Worm (Caenorhabditis elegans): Measurements from ENCODE around the gene dnj-2.

Gene dnj-2

DNA sequence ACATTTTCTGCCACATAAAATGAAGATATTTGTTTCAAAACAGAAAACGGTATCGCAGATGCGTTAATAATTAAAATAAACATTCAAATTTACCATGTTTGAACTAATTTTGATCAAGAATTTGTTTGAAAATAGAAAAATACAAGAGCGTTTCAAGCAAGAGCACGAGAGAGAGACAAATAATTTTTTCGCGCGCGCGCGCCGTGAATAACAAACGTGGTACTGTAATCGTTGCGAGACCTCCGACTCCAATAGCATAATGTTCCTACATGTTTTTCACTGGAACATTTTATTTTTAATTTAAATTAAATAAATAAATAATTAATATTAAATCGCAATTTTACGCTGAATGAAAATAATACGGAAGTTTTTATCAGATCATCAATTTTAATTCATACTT is 23.2 kb upstream of the dnj-2 start, which contains the start of gene F54E12.2:
Gene F54E12.2, minus strand, starts transcription at position 164 of the 400 bp plus-strand sequence.
- TF ChIP-seq hlh-1 (tag; optimal IDR thresholded peaks at IDR 0.05) = no peak
- TF ChIP-seq lsy-2 (tag; optimal IDR thresholded peaks at IDR 0.05) = no peak
- TF ChIP-seq mab-5 (tag; optimal IDR thresholded peaks at IDR 0.05) = no peak
- TF ChIP-seq sptf-1 (tag; optimal IDR thresholded peaks at IDR 0.05) = no peak
- no peak for TF ChIP-seq ham-2 (GFP tag; optimal IDR thresholded peaks at IDR 0.05)
- no peak for TF ChIP-seq M03D4.4 (tag; optimal IDR thresholded peaks at IDR 0.05)
- TF ChIP-seq ces-1 (GFP tag; optimal IDR thresholded peaks at IDR 0.05) = no peak
- TF ChIP-seq blmp-1 (tag; optimal IDR thresholded peaks at IDR 0.05) = no peak

DNA sequence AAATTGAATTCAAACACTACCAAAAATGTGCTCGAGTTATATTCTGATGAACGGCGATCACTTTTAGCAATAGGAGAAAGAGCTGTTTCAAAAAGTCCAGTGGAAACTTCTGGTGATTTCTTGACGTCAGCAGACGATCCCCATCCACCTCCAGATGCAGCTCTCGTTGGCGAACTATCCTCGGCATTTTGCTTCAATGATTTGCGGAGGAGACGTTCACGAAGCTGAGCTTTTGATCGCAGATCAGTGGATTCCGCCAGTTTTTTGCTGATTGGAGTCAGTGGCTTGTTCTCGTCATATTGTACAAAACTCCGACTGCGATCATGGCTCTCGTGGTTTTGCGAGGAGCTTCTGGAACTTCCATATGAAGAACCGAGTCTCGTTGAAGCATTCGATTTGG is 22.4 kb upstream of the dnj-2 start:
- TF ChIP-seq unc-62 (GFP tag; optimal IDR thresholded peaks at IDR 0.05) = no peak
- TF ChIP-seq ceh-43 (GFP tag; optimal IDR thresholded peaks at IDR 0.05) = no peak
- TF ChIP-seq drap-1 (GFP tag; optimal IDR thresholded peaks at IDR 0.05) = no peak
- no peak for TF ChIP-seq lin-32 (GFP tag; optimal IDR thresholded peaks at IDR 0.05)
- TF ChIP-seq zip-8 (tag; optimal IDR thresholded peaks at IDR 0.05) = no peak
- TF ChIP-seq nhr-237 (tag; optimal IDR thresholded peaks at IDR 0.05) = no peak
- TF ChIP-seq hlh-1 (tag; optimal IDR thresholded peaks at IDR 0.05) = no peak
- TF ChIP-seq ceh-39 (tag; optimal IDR thresholded peaks at IDR 0.05) = no peak
- TF ChIP-seq sem-2 (GFP tag; optimal IDR thresholded peaks at IDR 0.05) = no peak

DNA sequence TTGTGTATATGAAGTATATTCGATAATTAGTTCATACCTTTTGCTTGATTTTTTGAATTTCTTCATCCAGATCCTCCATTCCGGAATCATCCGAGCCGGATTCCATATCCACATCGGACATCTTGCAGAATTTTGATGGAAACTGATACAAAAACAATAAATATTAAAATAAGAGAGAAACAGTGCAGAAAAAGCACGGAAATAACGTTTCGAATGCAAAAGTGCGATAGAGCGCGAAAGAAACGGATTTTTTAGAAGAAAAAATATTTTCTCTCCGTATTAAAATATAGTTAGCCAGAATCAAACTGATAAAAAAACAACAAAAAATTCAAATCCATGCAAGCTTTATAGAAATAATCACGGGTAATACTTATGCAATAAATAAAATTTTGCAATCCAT is 19.0 kb upstream of the dnj-2 start, which contains the start of gene sart-3:
Gene sart-3, minus strand, starts transcription at position 219 of the 400 bp plus-strand sequence.
- no peak for TF ChIP-seq bed-3 (GFP tag; optimal IDR thresholded peaks at IDR 0.05)
- TF ChIP-seq snpc-4 (tag; optimal IDR thresholded peaks at IDR 0.05) = no peak
- TF ChIP-seq sem-2 (GFP tag; optimal IDR thresholded peaks at IDR 0.05) = no peak
- TF ChIP-seq mab-5 (tag; optimal IDR thresholded peaks at IDR 0.05) = no peak
- TF ChIP-seq lin-32 (GFP tag; optimal IDR thresholded peaks at IDR 0.05) = no peak
- TF ChIP-seq pha-4 (tag; optimal IDR thresholded peaks at IDR 0.05) = no peak
- TF ChIP-seq ceh-39 (tag; optimal IDR thresholded peaks at IDR 0.05) = no peak
- no peak for TF ChIP-seq mep-1 (tag; optimal IDR thresholded peaks at IDR 0.05)
- TF ChIP-seq ztf-11 (tag; optimal IDR thresholded peaks at IDR 0.05) = no peak
- no peak for TF ChIP-seq zip-8 (tag; optimal IDR thresholded peaks at IDR 0.05)
- TF ChIP-seq cnd-1 (tag; optimal IDR thresholded peaks at IDR 0.05) = no peak

DNA sequence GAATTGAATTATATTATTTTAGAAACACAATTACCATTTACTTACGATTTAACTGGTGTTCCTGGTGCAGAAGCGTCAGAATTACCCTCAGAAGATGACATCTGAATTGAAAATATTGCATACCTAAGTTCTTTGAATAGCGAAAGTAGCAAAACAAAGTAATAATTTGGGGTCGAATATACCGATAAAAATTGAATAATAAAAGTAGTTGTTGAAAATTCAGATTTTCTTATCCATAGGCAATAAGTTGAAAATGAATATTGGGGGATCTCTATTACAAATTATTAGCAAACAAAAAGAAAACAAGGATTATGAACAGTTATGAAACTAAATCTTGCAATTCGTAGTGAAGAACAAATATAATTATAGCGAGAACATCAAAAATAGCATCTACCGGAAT is 15.5 kb upstream of the dnj-2 start, which contains the start of gene leo-1:
Gene leo-1, minus strand, starts transcription at position 101 of the 400 bp plus-strand sequence.
- TF ChIP-seq sem-2 (GFP tag; optimal IDR thresholded peaks at IDR 0.05) (no peak), mep-1 (tag; optimal IDR thresholded peaks at IDR 0.05) (no peak), lin-32 (GFP tag; optimal IDR thresholded peaks at IDR 0.05) (no peak), drap-1 (GFP tag; optimal IDR thresholded peaks at IDR 0.05) (no peak), flh-1 (GFP tag; optimal IDR thresholded peaks at IDR 0.05) (no peak), ztf-11 (tag; optimal IDR thresholded peaks at IDR 0.05) (no peak), ceh-83 (GFP tag; optimal IDR thresholded peaks at IDR 0.05) (no peak), ces-1 (GFP tag; optimal IDR thresholded peaks at IDR 0.05) (no peak), unc-39 (tag; optimal IDR thresholded peaks at IDR 0.05) (no peak), nhr-237 (tag; optimal IDR thresholded peaks at IDR 0.05) (no peak), mab-5 (tag; optimal IDR thresholded peaks at IDR 0.05) (no peak), tbx-8 (GFP tag; optimal IDR thresholded peaks at IDR 0.05) (no peak), zip-8 (tag; optimal IDR thresholded peaks at IDR 0.05) (no peak), nhr-76 (tag; optimal IDR thresholded peaks at IDR 0.05) (no peak)

DNA sequence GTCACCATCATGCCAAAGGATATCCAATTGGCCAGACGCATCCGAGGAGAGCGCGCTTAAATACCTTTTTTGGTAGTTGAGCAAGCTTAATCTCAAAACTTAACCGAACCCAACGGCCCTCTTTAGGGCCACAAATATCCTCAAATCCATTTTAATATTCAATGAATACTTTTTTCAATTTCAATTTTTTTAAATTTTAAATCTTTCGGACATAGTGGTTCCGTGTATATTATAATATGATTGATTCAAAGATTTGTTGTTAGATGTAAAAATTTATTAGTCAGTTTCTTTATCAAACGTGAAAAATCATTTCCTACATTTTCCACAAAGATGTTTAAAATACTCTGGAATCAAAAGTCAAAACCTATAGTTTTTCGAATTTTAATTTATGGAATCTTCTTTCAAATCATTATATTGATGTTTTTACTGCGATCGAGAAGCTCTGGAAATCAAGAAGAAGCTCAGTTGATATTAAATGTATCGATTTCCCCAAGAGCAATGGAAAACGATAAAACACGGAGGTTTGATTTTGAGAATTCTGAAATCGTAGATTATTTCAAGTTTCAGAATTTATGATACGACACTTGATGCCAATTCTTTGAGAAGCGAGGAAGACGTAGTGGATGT is 13.3 kb upstream of the dnj-2 start, which contains the start of gene B0035.21:
Gene B0035.21, plus strand, starts transcription at position 322 of the 627 bp plus-strand sequence.
- no peak for TF ChIP-seq pha-4 (tag; optimal IDR thresholded peaks at IDR 0.05)
- no peak for TF ChIP-seq mep-1 (tag; optimal IDR thresholded peaks at IDR 0.05)
- TF ChIP-seq flh-1 (GFP tag; optimal IDR thresholded peaks at IDR 0.05) = no peak
- TF ChIP-seq nhr-76 (tag; optimal IDR thresholded peaks at IDR 0.05) = no peak
- no peak for TF ChIP-seq ceh-83 (GFP tag; optimal IDR thresholded peaks at IDR 0.05)
- no peak for TF ChIP-seq unc-120 (tag; optimal IDR thresholded peaks at IDR 0.05; ENCODE audit: poor library complexity, severe bottlenecking)
- TF ChIP-seq ces-1 (GFP tag; optimal IDR thresholded peaks at IDR 0.05) = no peak
- no peak for TF ChIP-seq blmp-1 (tag; optimal IDR thresholded peaks at IDR 0.05)
- TF ChIP-seq zip-8 (tag; optimal IDR thresholded peaks at IDR 0.05) = no peak
- no peak for TF ChIP-seq hlh-1 (tag; optimal IDR thresholded peaks at IDR 0.05)
- TF ChIP-seq lsy-2 (tag; optimal IDR thresholded peaks at IDR 0.05) = no peak
- TF ChIP-seq drap-1 (GFP tag; optimal IDR thresholded peaks at IDR 0.05) = no peak
- no peak for TF ChIP-seq cnd-1 (tag; optimal IDR thresholded peaks at IDR 0.05)
- TF ChIP-seq ham-2 (GFP tag; optimal IDR thresholded peaks at IDR 0.05) = no peak
- no peak for TF ChIP-seq elt-1 (tag; optimal IDR thresholded peaks at IDR 0.05; ENCODE audit: borderline replicate concordance, insufficient read depth)
- no peak for TF ChIP-seq unc-62 (GFP tag; optimal IDR thresholded peaks at IDR 0.05)
- no peak for TF ChIP-seq nhr-28 (tag; optimal IDR thresholded peaks at IDR 0.05)
- TF ChIP-seq ztf-11 (tag; optimal IDR thresholded peaks at IDR 0.05) = no peak
- no peak for TF ChIP-seq lin-13 (tag; optimal IDR thresholded peaks at IDR 0.05)
- no peak for TF ChIP-seq nhr-2 (tag; optimal IDR thresholded peaks at IDR 0.05)
